Worm (Caenorhabditis elegans) whole organism, midembryonic: ENCODE data around the gene T11F9.10.

ENCODE experiments used
- T22C8.4 ChIP-seq: fragments of 200-800 bp; sonication (Bioruptor generic); IDR thresholded peaks from 2 replicates; pipeline ENCODE4 v1.3.6; 2022; ENCODE audit warnings: missing genetic modification characterization, missing compliant biosample characterization
- cog-1 ChIP-seq: sonication (generic microtip); optimal IDR thresholded peaks from 2 replicates; lab custom pipeline; 2016; ENCODE audit warnings: missing genetic modification characterization, missing compliant biosample characterization
- flt-1 ChIP-seq: fragments of 200-800 bp; sonication (Bioruptor generic); IDR thresholded peaks from 2 replicates; pipeline ENCODE4 v1.3.6; 2022; ENCODE audit warnings: missing genetic modification characterization, missing compliant biosample characterization
- klf-2 ChIP-seq: fragments of 200-800 bp; sonication (Bioruptor generic); conservative IDR thresholded peaks from 2 replicates; pipeline ENCODE4 v1.3.6; 2022; ENCODE audit warnings: missing genetic modification reagents, missing genetic modification characterization, missing compliant biosample characterization
- tab-1 ChIP-seq: fragments of 200-800 bp; sonication (Bioruptor generic); IDR thresholded peaks from 2 replicates; pipeline ENCODE4 v1.3.6; 2022; ENCODE audit warnings: missing genetic modification characterization, missing compliant biosample characterization
- ztf-23 ChIP-seq: fragments of 200-800 bp; sonication (Bioruptor generic); IDR thresholded peaks from 2 replicates; pipeline ENCODE4 v1.3.6; 2022; ENCODE audit warnings: missing genetic modification reagents, missing genetic modification characterization, missing compliant biosample characterization
- ztf-29 ChIP-seq: fragments of 200-800 bp; sonication (Bioruptor generic); IDR thresholded peaks from 2 replicates; pipeline ENCODE4 v1.3.6; 2022; ENCODE audit warnings: missing genetic modification reagents, missing genetic modification characterization, missing compliant biosample characterization

DNA sequence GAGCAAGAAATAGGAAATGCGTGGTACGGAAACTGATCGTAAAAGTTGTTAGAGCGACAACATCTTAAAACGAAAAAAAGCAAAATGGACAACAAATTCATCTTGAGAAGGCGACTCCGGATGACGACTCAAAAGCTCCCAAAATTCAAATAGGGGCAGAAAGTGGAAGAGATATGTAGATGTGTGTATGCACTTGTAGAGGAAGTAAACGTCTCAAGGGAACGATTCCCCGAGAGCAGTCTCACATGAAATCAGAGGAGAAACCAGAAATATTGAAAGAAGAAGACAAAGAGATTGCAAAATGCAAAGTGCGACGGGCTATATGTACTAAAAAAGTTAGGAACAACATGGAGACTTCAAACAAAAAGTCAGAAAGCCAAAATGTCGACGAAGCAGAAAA lies 43.3 kb upstream of the T11F9.10 start, which contains the start of gene F57B7.2:
- TF ChIP-seq ztf-29 (GFP tag; lab: Robert Waterston, UW) (no peak), flt-1 (no peak), T22C8.4 (GFP tag; lab: Robert Waterston, UW) (no peak), cog-1 (tag; lab: Kevin White, UChicago) (no peak), tab-1 (GFP tag; lab: Robert Waterston, UW) (no peak), klf-2 (GFP tag; lab: Robert Waterston, UW) (no peak), ztf-23 (no peak)
